Fruit fly (Drosophila melanogaster) whole organism: ENCODE measurements around the gene betaggt-I.
A peak's percentile ranks its signal among the peaks of the same experiment; 100 is the strongest.

ENCODE experiments used
- CG8478 ChIP-seq: fragments of >200 bp; optimal IDR thresholded peaks from 2 replicates; lab custom pipeline; 2018; ENCODE audit warnings: inconsistent platforms
- Dll ChIP-seq: fragments of >200 bp; optimal IDR thresholded peaks from 2 replicates; lab custom pipeline; 2017
- EcR ChIP-seq, 2 experiments: fragments of >200 bp; optimal IDR thresholded peaks; 2 replicates each; lab custom pipeline; 2017; ENCODE audit warnings: missing biosample characterization in 2 of 2, missing genetic modification characterization in 2 of 2, missing genetic modification reagents in 2 of 2
- pan ChIP-seq: fragments of >200 bp; optimal IDR thresholded peaks from 2 replicates; lab custom pipeline; 2017
- psq ChIP-seq: fragments of >200 bp; optimal IDR thresholded peaks from 2 replicates; lab custom pipeline; 2017
- usp ChIP-seq: fragments of >200 bp; optimal IDR thresholded peaks from 2 replicates; lab custom pipeline; 2017; ENCODE audit warnings: missing biosample characterization, missing genetic modification characterization, mixed read lengths

Gene betaggt-I

dm6 chr2L:4995010-4995836, 49.8 kb downstream of the betaggt-I start:
- TF ChIP-seq pan (lab: Kevin White, UChicago) (no peak), CG8478 (no peak), Dll (lab: Kevin White, UChicago) (no peak), psq (lab: Kevin White, UChicago) (no peak), usp (GFP tag; lab: Kevin White, UChicago) (no peak), EcR (GFP tag; optimal IDR thresholded peaks at IDR 0.05; lab: Kevin White, UChicago) (no peak)

dm6 chr2L:4995837-4996136, 50.4 kb downstream of the betaggt-I start:
- TF ChIP-seq EcR (GFP tag; optimal IDR thresholded peaks at IDR 0.05; lab: Kevin White, UChicago): no peak
- TF ChIP-seq psq (lab: Kevin White, UChicago): no peak
- no peak for TF ChIP-seq usp (GFP tag; lab: Kevin White, UChicago)
- no peak for TF ChIP-seq Dll (lab: Kevin White, UChicago)

- no peak for TF ChIP-seq psq (lab: Kevin White, UChicago)
- TF ChIP-seq usp (GFP tag; lab: Kevin White, UChicago): no peak
- TF ChIP-seq CG8478: no peak
- TF ChIP-seq Dll (lab: Kevin White, UChicago): no peak
- no peak for TF ChIP-seq EcR (GFP tag; optimal IDR thresholded peaks at IDR 0.05; lab: Kevin White, UChicago)
- TF ChIP-seq pan (lab: Kevin White, UChicago): no peak
Observed at dm6 chr2L:4996283-4996922, 51.0 kb downstream of the betaggt-I start.

- TF ChIP-seq EcR (GFP tag; optimal IDR thresholded peaks at IDR 0.05; lab: Kevin White, UChicago): peak in 1 of 2 experiments; percentile 67
- TF ChIP-seq CG8478: peak; percentile 64
- TF ChIP-seq pan (lab: Kevin White, UChicago): no peak
- TF ChIP-seq usp (GFP tag; lab: Kevin White, UChicago): no peak
- no peak for TF ChIP-seq Dll (lab: Kevin White, UChicago)
- TF ChIP-seq psq (lab: Kevin White, UChicago): no peak
Observed at dm6 chr2L:4997401-4998259, 52.3 kb downstream of the betaggt-I start.
